Fruit fly (Drosophila melanogaster): ENCODE measurements around the gene CG11912.

CG11912 gene

dm6 chr2L:303306-303962 lies 15.6 kb downstream of the CG11912 start:
- TF ChIP-seq Clk (GFP tag; optimal IDR thresholded peaks at IDR 0.05), result no peak
- TF ChIP-seq cnc (optimal IDR thresholded peaks at IDR 0.05), result no peak
- no peak for TF ChIP-seq bab1 (GFP tag; optimal IDR thresholded peaks at IDR 0.05)
- TF ChIP-seq CG12768 (GFP tag; optimal IDR thresholded peaks at IDR 0.05), result no peak
- peak; percentile 94 for TF ChIP-seq kay (GFP tag; ENCODE audit: borderline replicate concordance)
- TF ChIP-seq tj (GFP tag; optimal IDR thresholded peaks at IDR 0.05), result peak; percentile 66
- TF ChIP-seq CG11617 (GFP tag; optimal IDR thresholded peaks at IDR 0.05), result no peak
- no peak for TF ChIP-seq Hr96 (GFP tag; optimal IDR thresholded peaks at IDR 0.05)
- TF ChIP-seq Crg-1 (GFP tag; optimal IDR thresholded peaks at IDR 0.05), result no peak
- no peak for TF ChIP-seq toe (GFP tag; optimal IDR thresholded peaks at IDR 0.05)
- TF ChIP-seq Mnt (GFP tag; optimal IDR thresholded peaks at IDR 0.05), result no peak

dm6 chr2L:300877-301706 lies 18.0 kb downstream of the CG11912 start:
- TF ChIP-seq pad (GFP tag; optimal IDR thresholded peaks at IDR 0.05) (peak; percentile 55), cic (GFP tag; optimal IDR thresholded peaks at IDR 0.05) (peak; percentile 64), cnc (optimal IDR thresholded peaks at IDR 0.05) (no peak)

dm6 chr2L:300006-300405 lies 19.1 kb downstream of the CG11912 start:
- TF ChIP-seq CG5204 (GFP tag; optimal IDR thresholded peaks at IDR 0.05) (no peak), CG33017 (tag; optimal IDR thresholded peaks at IDR 0.05) (no peak), cnc (optimal IDR thresholded peaks at IDR 0.05) (no peak)

- no peak for TF ChIP-seq Crg-1 (GFP tag; optimal IDR thresholded peaks at IDR 0.05)
- TF ChIP-seq CG12768 (GFP tag; optimal IDR thresholded peaks at IDR 0.05), result no peak
- no peak for TF ChIP-seq ovo (GFP tag; optimal IDR thresholded peaks at IDR 0.05)
- TF ChIP-seq kay (GFP tag; ENCODE audit: borderline replicate concordance), result no peak
- TF ChIP-seq pad (GFP tag; optimal IDR thresholded peaks at IDR 0.05), result no peak
- no peak for TF ChIP-seq Clk (GFP tag; optimal IDR thresholded peaks at IDR 0.05)
- TF ChIP-seq bab1 (GFP tag; optimal IDR thresholded peaks at IDR 0.05), result no peak
- no peak for TF ChIP-seq CG7045 (GFP tag; optimal IDR thresholded peaks at IDR 0.05)
- TF ChIP-seq CG14711 (tag; optimal IDR thresholded peaks at IDR 0.05), result no peak
- TF ChIP-seq CG33017 (tag; optimal IDR thresholded peaks at IDR 0.05), result no peak
- no peak for TF ChIP-seq Mnt (GFP tag; optimal IDR thresholded peaks at IDR 0.05)
- no peak for TF ChIP-seq CG1620 (GFP tag; optimal IDR thresholded peaks at IDR 0.05)
- no peak for TF ChIP-seq CG11617 (GFP tag; optimal IDR thresholded peaks at IDR 0.05)
Measured at dm6 chr2L:299038-299437, 20.0 kb downstream of the CG11912 start.

- TF ChIP-seq Hr96 (GFP tag; optimal IDR thresholded peaks at IDR 0.05) (no peak), Crg-1 (GFP tag; optimal IDR thresholded peaks at IDR 0.05) (no peak), tj (GFP tag; optimal IDR thresholded peaks at IDR 0.05) (peak; percentile 16), bab1 (GFP tag; optimal IDR thresholded peaks at IDR 0.05) (no peak), cnc (optimal IDR thresholded peaks at IDR 0.05) (no peak), CG7101 (tag; optimal IDR thresholded peaks at IDR 0.05) (no peak), cic (GFP tag; optimal IDR thresholded peaks at IDR 0.05) (peak; percentile 32)
Measured at dm6 chr2L:298285-298644, 20.8 kb downstream of the CG11912 start.

- TF ChIP-seq Clk (GFP tag; optimal IDR thresholded peaks at IDR 0.05), result peak; percentile 94
- TF ChIP-seq pad (GFP tag; optimal IDR thresholded peaks at IDR 0.05), result peak; percentile 90
- TF ChIP-seq tj (GFP tag; optimal IDR thresholded peaks at IDR 0.05), result peak; percentile 62
- TF ChIP-seq Crg-1 (GFP tag; optimal IDR thresholded peaks at IDR 0.05), result peak; percentile 99
- peak; percentile 99 for TF ChIP-seq CG1620 (GFP tag; optimal IDR thresholded peaks at IDR 0.05)
- peak; percentile 96 for TF ChIP-seq ovo (GFP tag; optimal IDR thresholded peaks at IDR 0.05)
- TF ChIP-seq CG5204 (GFP tag; optimal IDR thresholded peaks at IDR 0.05), result no peak
- TF ChIP-seq bab1 (GFP tag; optimal IDR thresholded peaks at IDR 0.05), result peak; percentile 86
- TF ChIP-seq CG7045 (GFP tag; optimal IDR thresholded peaks at IDR 0.05), result peak; percentile 96
- TF ChIP-seq Hr96 (GFP tag; optimal IDR thresholded peaks at IDR 0.05), result peak; percentile 97
- TF ChIP-seq CG11617 (GFP tag; optimal IDR thresholded peaks at IDR 0.05), result peak; percentile 96
- peak; percentile 63 for TF ChIP-seq cic (GFP tag; optimal IDR thresholded peaks at IDR 0.05)
- TF ChIP-seq CG33017 (tag; optimal IDR thresholded peaks at IDR 0.05), result peak; percentile 93
- TF ChIP-seq Mnt (GFP tag; optimal IDR thresholded peaks at IDR 0.05), result peak; percentile 96
- TF ChIP-seq kay (GFP tag; ENCODE audit: borderline replicate concordance), result no peak
- peak; percentile 96 for TF ChIP-seq toe (GFP tag; optimal IDR thresholded peaks at IDR 0.05)
- TF ChIP-seq CG7101 (tag; optimal IDR thresholded peaks at IDR 0.05), result peak; percentile 94
- peak; percentile 97 for TF ChIP-seq CG12768 (GFP tag; optimal IDR thresholded peaks at IDR 0.05)
- no peak for TF ChIP-seq cnc (optimal IDR thresholded peaks at IDR 0.05)
- peak; percentile 94 for TF ChIP-seq CG14711 (tag; optimal IDR thresholded peaks at IDR 0.05)
Measured at dm6 chr2L:297480-298284, 21.4 kb downstream of the CG11912 start, which contains the start of gene Pi3K21B. Pi3K21B (plus strand) TSS chr2L:297880.
